Worm (Caenorhabditis elegans) whole organism, L3 larva: Measurements from ENCODE around the gene ztf-13.

Experiments used
- aly-2 ChIP-seq: fragments of 150-350 bp; optimal IDR thresholded peaks from 2 replicates; lab custom pipeline; 2014; ENCODE audit warnings: missing biosample characterization, missing genetic modification characterization
- ama-1 ChIP-seq: fragments of 150-350 bp; optimal IDR thresholded peaks from 2 replicates; lab custom pipeline; 2018
- ceh-28 ChIP-seq: fragments of 150-350 bp; optimal IDR thresholded peaks from 2 replicates; lab custom pipeline; 2014; ENCODE audit warnings: missing biosample characterization, missing genetic modification reagents, missing genetic modification characterization
- egl-27 ChIP-seq: sonication (generic microtip); optimal IDR thresholded peaks from 4 replicates; lab custom pipeline; 2017; ENCODE audit warnings: missing biosample characterization, missing genetic modification reagents, missing genetic modification characterization
- egl-5 ChIP-seq: fragments of 150-350 bp; optimal IDR thresholded peaks from 2 replicates; lab custom pipeline; 2017; ENCODE audit warnings: missing biosample characterization, missing genetic modification reagents, missing genetic modification characterization, inconsistent platforms
- fkh-10 ChIP-seq: sonication (generic microtip); optimal IDR thresholded peaks from 2 replicates; lab custom pipeline; 2017; ENCODE audit warnings: missing biosample characterization, missing genetic modification reagents, missing genetic modification characterization
- jun-1 ChIP-seq: fragments of 150-350 bp; optimal IDR thresholded peaks from 2 replicates; lab custom pipeline; 2014; ENCODE audit warnings: missing biosample characterization, missing genetic modification reagents, missing genetic modification characterization
- lin-39 ChIP-seq: fragments of 150-350 bp; optimal IDR thresholded peaks from 2 replicates; lab custom pipeline; 2018; ENCODE audit warnings: missing biosample characterization, missing genetic modification reagents, missing genetic modification characterization
- nhr-12 ChIP-seq: fragments of 150-350 bp; optimal IDR thresholded peaks from 2 replicates; lab custom pipeline; 2014; ENCODE audit warnings: missing biosample characterization, missing genetic modification characterization
- nhr-25 ChIP-seq: sonication (generic microtip); optimal IDR thresholded peaks from 2 replicates; lab custom pipeline; 2017; ENCODE audit warnings: missing biosample characterization, missing genetic modification characterization
- nhr-76 ChIP-seq: fragments of 150-350 bp; sonication (generic microtip); optimal IDR thresholded peaks from 5 replicates; lab custom pipeline; 2014; ENCODE audit warnings: missing biosample characterization, missing genetic modification characterization
- nhr-77 ChIP-seq: fragments of 150-350 bp; optimal IDR thresholded peaks from 2 replicates; lab custom pipeline; 2014; ENCODE audit warnings: missing biosample characterization, missing genetic modification characterization
- sea-2 ChIP-seq: fragments of 150-350 bp; sonication (generic microtip); optimal IDR thresholded peaks from 4 replicates; lab custom pipeline; 2014; ENCODE audit warnings: missing biosample characterization, missing genetic modification reagents, missing genetic modification characterization
- ztf-11 ChIP-seq: fragments of 150-350 bp; optimal IDR thresholded peaks from 2 replicates; lab custom pipeline; 2014; ENCODE audit warnings: missing biosample characterization, missing genetic modification characterization

DNA sequence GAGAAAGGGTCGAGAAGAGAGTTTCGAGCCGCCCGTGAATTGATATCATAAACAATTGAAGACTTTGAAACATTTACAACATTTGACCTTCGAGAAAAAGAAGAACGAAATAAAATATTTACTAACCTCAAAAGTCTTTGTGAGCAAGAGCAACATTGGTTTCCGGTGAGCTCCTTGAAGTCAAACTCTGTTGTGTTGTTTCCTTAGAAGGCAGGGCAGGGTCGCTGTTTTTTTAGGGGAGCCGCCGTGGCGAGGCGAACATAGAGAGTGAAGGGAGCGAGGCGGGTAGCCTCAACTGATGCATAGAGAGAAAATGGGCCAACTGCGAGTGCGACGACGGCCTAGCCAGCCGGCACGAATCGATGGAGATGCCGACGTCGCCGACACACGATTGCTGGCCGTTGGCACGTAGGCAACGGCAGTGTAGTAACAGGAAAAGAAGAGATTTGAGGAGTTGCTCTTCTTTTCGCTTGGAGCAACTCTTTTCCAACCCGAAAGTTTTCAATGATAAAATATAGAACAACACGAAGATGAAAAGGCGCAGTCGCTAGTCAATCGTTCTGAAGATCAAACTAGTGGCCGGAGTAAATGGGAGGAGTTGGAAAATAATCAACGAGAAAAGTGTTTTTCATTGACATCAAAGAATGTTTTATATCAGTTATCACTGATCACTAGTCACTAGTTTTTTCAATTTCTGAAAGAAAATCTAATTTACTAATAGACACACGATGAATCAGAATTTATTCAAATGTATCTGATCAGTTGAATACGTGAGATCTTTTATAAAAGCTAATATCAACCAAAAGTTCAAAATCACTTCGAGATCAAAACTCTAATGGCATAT lies 14.3 kb upstream of the ztf-13 start, which contains the start of gene mai-1:
- TF ChIP-seq ztf-11 (tag; lab: Kevin White, UChicago) (no peak), nhr-25 (no peak), jun-1 (tag; lab: Kevin White, UChicago) (no peak), fkh-10 (GFP tag; lab: Kevin White, UChicago) (peak; percentile 52), ama-1 (peak; percentile 94), aly-2 (tag; lab: Kevin White, UChicago) (no peak), lin-39 (tag; lab: Kevin White, UChicago) (peak; percentile 87), ceh-28 (tag; lab: Kevin White, UChicago) (no peak), nhr-12 (tag; lab: Kevin White, UChicago) (no peak), egl-27 (tag; lab: Kevin White, UChicago) (no peak), nhr-77 (tag; lab: Kevin White, UChicago) (no peak), egl-5 (peak; percentile 90), sea-2 (GFP tag; lab: Kevin White, UChicago) (no peak), nhr-76 (tag; lab: Kevin White, UChicago) (no peak)
